Fruit fly (Drosophila melanogaster) S2 (cell line): ENCODE results near the gene Gtpx.

Experiments used
- CG8478 ChIP-seq: fragments of >200 bp; optimal IDR thresholded peaks from 2 replicates; lab custom pipeline; 2018
- CTCF ChIP-seq, 2 experiments: fragments of >200 bp; optimal IDR thresholded peaks; 2 replicates each; lab custom pipeline; 2018

DNA sequence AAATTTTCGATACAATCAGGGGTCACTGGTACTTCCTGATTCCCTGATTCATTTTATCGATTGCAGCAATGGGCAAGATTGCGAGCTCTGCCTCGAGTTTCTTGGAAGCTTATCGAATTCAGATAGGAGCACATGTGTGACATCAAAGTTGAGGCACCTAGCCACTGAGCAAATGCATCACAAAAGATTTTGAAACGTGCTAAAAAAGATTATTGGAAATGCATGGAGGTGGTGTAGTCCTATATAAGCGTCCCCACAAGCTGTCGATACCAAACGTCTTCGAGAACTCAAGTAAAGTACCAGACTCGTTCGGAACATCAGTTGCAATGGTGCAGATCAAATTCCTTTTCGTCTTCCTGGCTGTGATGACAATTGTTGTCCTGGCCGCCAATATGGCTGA is 12.0 kb upstream of the Gtpx start, which contains the start of gene Drsl2:
- TF ChIP-seq CTCF (optimal IDR thresholded peaks at IDR 0.05; lab: Kevin White, UChicago) = no peak
- no peak for TF ChIP-seq CG8478 (lab: Kevin White, UChicago)
